Fruit fly (Drosophila melanogaster): ENCODE results near the gene Sec13.

Gene Sec13

dm6 chr3R:23345057-23345776, 10.9 kb upstream of the Sec13 start:
- TF ChIP-seq achi (GFP tag; optimal IDR thresholded peaks at IDR 0.05) (peak; percentile 63), Ets96B (tag; optimal IDR thresholded peaks at IDR 0.05) (peak; percentile 76), CG7368 (GFP tag; optimal IDR thresholded peaks at IDR 0.05) (peak; percentile 20), Eip93F (GFP tag; optimal IDR thresholded peaks at IDR 0.05) (no peak), CG4318 (GFP tag; optimal IDR thresholded peaks at IDR 0.05) (peak; percentile 26), CG9139 (GFP tag; optimal IDR thresholded peaks at IDR 0.05) (peak; percentile 25), salr (GFP tag; optimal IDR thresholded peaks at IDR 0.05) (peak in 1 of 2 experiments; percentile 65), CG16779 (tag; optimal IDR thresholded peaks at IDR 0.05) (no peak), CG6808 (GFP tag; optimal IDR thresholded peaks at IDR 0.05) (peak; percentile 62), CG34406 (GFP tag; optimal IDR thresholded peaks at IDR 0.05) (peak; percentile 8), ss (GFP tag; optimal IDR thresholded peaks at IDR 0.05) (peak; percentile 51 to 52), vri (GFP tag; optimal IDR thresholded peaks at IDR 0.05) (no peak), Hr38 (GFP tag; optimal IDR thresholded peaks at IDR 0.05) (no peak), fd85E (GFP tag; optimal IDR thresholded peaks at IDR 0.05) (no peak), topi (GFP tag; optimal IDR thresholded peaks at IDR 0.05) (no peak), CG31627 (GFP tag; optimal IDR thresholded peaks at IDR 0.05) (no peak), cyc (GFP tag; optimal IDR thresholded peaks at IDR 0.05) (no peak), CG11762 (GFP tag; optimal IDR thresholded peaks at IDR 0.05; ENCODE audit: insufficient read depth) (peak; percentile 23), dsx (GFP tag; optimal IDR thresholded peaks at IDR 0.05; ENCODE audit: poor library complexity, severe bottlenecking) (peak; percentile 76), CG8632 (GFP tag; optimal IDR thresholded peaks at IDR 0.05) (peak; percentile 17), dac (GFP tag; optimal IDR thresholded peaks at IDR 0.05) (no peak), Blimp-1 (GFP tag; optimal IDR thresholded peaks at IDR 0.05) (no peak), net (GFP tag; optimal IDR thresholded peaks at IDR 0.05) (peak; percentile 37), Met (GFP tag; optimal IDR thresholded peaks at IDR 0.05) (no peak), Lpt (GFP tag; optimal IDR thresholded peaks at IDR 0.05) (peak; percentile 69), Hr39 (GFP tag; optimal IDR thresholded peaks at IDR 0.05) (no peak), Eip75B (GFP tag; optimal IDR thresholded peaks at IDR 0.05) (peak; percentile 56), eg (GFP tag; IDR thresholded peaks at IDR 0.05) (peak; percentile 59), CG10631 (GFP tag; optimal IDR thresholded peaks at IDR 0.05) (peak; percentile 67), svp (GFP tag) (no peak), esn (GFP tag; optimal IDR thresholded peaks at IDR 0.05) (no peak), CG6163 (GFP tag; IDR thresholded peaks at IDR 0.05) (peak; percentile 58; the same call in 2 of the 3 replicates), CG1621 (tag; optimal IDR thresholded peaks at IDR 0.05) (peak; percentile 27), CG11294 (GFP tag; IDR thresholded peaks at IDR 0.05) (no peak), CG8119 (GFP tag; IDR thresholded peaks at IDR 0.05) (peak; percentile 81), CG8319 (GFP tag; optimal IDR thresholded peaks at IDR 0.05) (no peak), CG6276 (GFP tag; optimal IDR thresholded peaks at IDR 0.05) (peak; percentile 48), CG6854 (GFP tag; optimal IDR thresholded peaks at IDR 0.05) (no peak), lz (GFP tag; optimal IDR thresholded peaks at IDR 0.05) (no peak), Sox102F (GFP tag; optimal IDR thresholded peaks at IDR 0.05) (no peak), Gug (GFP tag; IDR thresholded peaks at IDR 0.05) (peak; percentile 44), spab (GFP tag; optimal IDR thresholded peaks at IDR 0.05) (peak; percentile 67), Hr4 (GFP tag; optimal IDR thresholded peaks at IDR 0.05) (peak; percentile 55), Sox15 (GFP tag; optimal IDR thresholded peaks at IDR 0.05) (no peak), CG3032 (tag; optimal IDR thresholded peaks at IDR 0.05) (peak; percentile 80), fkh (GFP tag; optimal IDR thresholded peaks at IDR 0.05) (no peak), fd59A (GFP tag; optimal IDR thresholded peaks at IDR 0.05) (peak; percentile 53), pdm3 (GFP tag; optimal IDR thresholded peaks at IDR 0.05) (peak; percentile 45), acj6 (GFP tag; optimal IDR thresholded peaks at IDR 0.05) (peak; percentile 36), CG3919 (GFP tag; optimal IDR thresholded peaks at IDR 0.05) (peak; percentile 58), CG6792 (GFP tag; optimal IDR thresholded peaks at IDR 0.05) (peak; percentile 11)

Data from whole organism, prepupa.